Fruit fly (Drosophila melanogaster): Measurements from ENCODE around the gene CG45073.

The CG45073 gene

DNA sequence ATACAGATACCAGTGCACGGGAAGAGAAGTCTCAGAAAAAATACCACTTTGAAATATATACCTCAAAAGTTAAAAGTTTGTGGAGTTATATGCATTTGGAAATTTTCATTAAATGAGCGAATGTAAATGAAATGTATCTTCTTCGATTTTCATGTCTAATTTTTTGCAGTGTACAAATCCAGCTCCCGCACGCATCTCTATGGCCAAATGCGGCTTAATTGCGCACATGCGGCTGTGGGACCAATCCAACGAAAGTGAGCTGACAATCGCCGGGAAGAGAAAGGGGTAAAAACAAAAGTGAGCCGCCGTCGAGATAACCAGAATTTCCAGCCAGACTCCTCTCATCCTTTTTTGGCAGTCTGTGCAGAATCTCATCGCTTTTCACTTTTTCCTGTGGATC is 39.6 kb upstream of the CG45073 start:
- peak; percentile 15 for TF ChIP-seq h (GFP tag; optimal IDR thresholded peaks at IDR 0.05)
- no peak for TF ChIP-seq woc (GFP tag; optimal IDR thresholded peaks at IDR 0.05)
- no peak for TF ChIP-seq Rel (GFP tag; optimal IDR thresholded peaks at IDR 0.05)
- TF ChIP-seq Rel (tag; optimal IDR thresholded peaks at IDR 0.05) = no peak
- no peak for TF ChIP-seq GATAd (GFP tag; optimal IDR thresholded peaks at IDR 0.05)
- no peak for TF ChIP-seq Hr78 (GFP tag; optimal IDR thresholded peaks at IDR 0.05)
- no peak for TF ChIP-seq Sp1 (GFP tag; optimal IDR thresholded peaks at IDR 0.05)
- no peak for TF ChIP-seq Mio (GFP tag; optimal IDR thresholded peaks at IDR 0.05)
- peak; percentile 15 for TF ChIP-seq fru (GFP tag; optimal IDR thresholded peaks at IDR 0.05)
- TF ChIP-seq CG32264 (GFP tag; optimal IDR thresholded peaks at IDR 0.05) = no peak
- TF ChIP-seq Dif (GFP tag; optimal IDR thresholded peaks at IDR 0.05; ENCODE audit: partially characterized antibody) = no peak
- no peak for TF ChIP-seq sv (GFP tag; optimal IDR thresholded peaks at IDR 0.05)
- no peak for TF ChIP-seq usp (GFP tag; optimal IDR thresholded peaks at IDR 0.05)
- no peak for TF ChIP-seq Hr83 (GFP tag; optimal IDR thresholded peaks at IDR 0.05; ENCODE audit: poor library complexity, severe bottlenecking)
- TF ChIP-seq foxo (GFP tag; optimal IDR thresholded peaks at IDR 0.05) = peak in 1 of 2 experiments; percentile 22
- TF ChIP-seq lola (GFP tag; optimal IDR thresholded peaks at IDR 0.05) = no peak
- TF ChIP-seq Myc (optimal IDR thresholded peaks at IDR 0.05) = no peak
- no peak for TF ChIP-seq N (GFP tag; optimal IDR thresholded peaks at IDR 0.05)

DNA sequence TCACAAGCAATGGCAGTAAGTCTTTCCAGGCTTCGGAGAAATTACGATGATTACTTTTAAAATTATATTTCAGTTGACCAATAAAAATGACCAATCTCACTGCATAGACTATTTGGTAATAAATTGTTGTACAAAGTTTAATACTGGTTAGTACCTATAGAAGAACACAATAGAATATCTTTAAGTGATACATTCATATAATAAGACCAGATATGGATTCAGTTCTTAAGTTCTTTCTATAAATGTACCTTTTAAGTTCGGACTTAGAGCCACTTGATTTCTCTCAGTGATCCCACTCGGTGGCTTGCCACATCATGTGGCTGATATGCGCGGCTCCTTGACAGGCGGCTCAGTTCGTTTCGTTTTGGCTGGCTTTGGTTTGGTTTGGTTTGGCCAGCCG is 38.7 kb upstream of the CG45073 start:
- TF ChIP-seq GATAd (GFP tag; optimal IDR thresholded peaks at IDR 0.05) = no peak
- no peak for TF ChIP-seq dmrt93B (GFP tag; optimal IDR thresholded peaks at IDR 0.05)
- no peak for TF ChIP-seq ey (GFP tag; optimal IDR thresholded peaks at IDR 0.05)
- no peak for TF ChIP-seq CrebA (GFP tag; optimal IDR thresholded peaks at IDR 0.05; ENCODE audit: borderline replicate concordance)
- TF ChIP-seq woc (GFP tag; optimal IDR thresholded peaks at IDR 0.05) = no peak
- no peak for TF ChIP-seq N (GFP tag; optimal IDR thresholded peaks at IDR 0.05)
- no peak for TF ChIP-seq fru (GFP tag; optimal IDR thresholded peaks at IDR 0.05)
- no peak for TF ChIP-seq foxo (GFP tag; optimal IDR thresholded peaks at IDR 0.05)
- TF ChIP-seq brk (GFP tag; optimal IDR thresholded peaks at IDR 0.05) = no peak
- TF ChIP-seq Rel (GFP tag; optimal IDR thresholded peaks at IDR 0.05) = no peak
- TF ChIP-seq Rel (tag; optimal IDR thresholded peaks at IDR 0.05) = no peak
- no peak for TF ChIP-seq dsf (GFP tag; optimal IDR thresholded peaks at IDR 0.05; ENCODE audit: borderline replicate concordance)
- TF ChIP-seq HLH106 (tag; optimal IDR thresholded peaks at IDR 0.05) = no peak

dm6 chr3R:30160312-30160942 is 35.9 kb upstream of the CG45073 start, which contains the start of gene CG11498:
CG11498 (minus strand) TSS chr3R:30160473.
- peak; percentile 15 for TF ChIP-seq fru (GFP tag; optimal IDR thresholded peaks at IDR 0.05)
- no peak for TF ChIP-seq Hnf4 (GFP tag; optimal IDR thresholded peaks at IDR 0.05)
- peak; percentile 4 to 32 for TF ChIP-seq dl (GFP tag; optimal IDR thresholded peaks at IDR 0.05; ENCODE audit: insufficient read depth in 1 of 2, partially characterized antibody in 2 of 2)
- TF ChIP-seq Dif (GFP tag; optimal IDR thresholded peaks at IDR 0.05; ENCODE audit: partially characterized antibody) = peak; percentile 44

dm6 chr3R:30153864-30154263 is 29.3 kb upstream of the CG45073 start:
- TF ChIP-seq Myc (optimal IDR thresholded peaks at IDR 0.05) (peak; percentile 34), ey (GFP tag; optimal IDR thresholded peaks at IDR 0.05) (no peak), HLH106 (tag; optimal IDR thresholded peaks at IDR 0.05) (no peak)

DNA sequence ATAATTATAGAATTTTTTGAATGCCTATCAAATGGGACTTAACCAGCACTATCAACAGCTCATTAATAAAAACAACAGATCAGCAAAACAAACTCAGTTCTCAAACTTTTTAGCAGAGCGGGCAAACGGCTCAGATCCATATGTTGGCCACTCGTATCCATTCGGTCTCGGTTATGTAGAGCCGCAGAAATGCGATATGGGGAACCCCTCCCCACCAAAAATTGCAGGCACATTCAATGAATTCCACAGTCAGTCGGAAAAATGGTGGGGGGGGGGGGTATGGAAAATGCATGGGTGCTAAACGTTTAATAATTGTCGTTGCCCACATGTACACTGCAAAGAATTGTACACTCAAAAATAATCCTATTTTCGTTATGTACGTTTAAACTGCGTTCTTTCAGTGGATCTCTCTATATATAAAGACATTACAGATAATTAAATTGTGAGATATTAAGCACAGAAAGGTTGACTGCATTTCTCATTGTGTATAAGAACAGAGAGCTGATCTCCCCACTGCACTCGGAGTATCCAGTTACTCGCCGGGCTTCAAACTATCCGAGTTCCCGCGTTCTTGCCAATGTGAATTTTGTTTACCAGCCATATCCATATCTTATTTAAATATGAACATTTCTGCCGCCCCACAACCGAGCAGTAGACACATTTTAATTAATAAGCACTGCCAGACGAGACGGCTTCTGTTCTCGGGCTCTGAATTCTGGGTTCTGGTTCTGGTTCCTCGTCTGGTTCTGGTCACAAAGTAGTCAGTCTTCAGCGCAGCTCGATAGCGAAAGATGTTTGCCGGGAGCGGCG is 27.0 kb upstream of the CG45073 start, which contains the start of gene CG15529:
TSS of gene CG15529 (plus strand) at position 760 of the 810 bp plus-strand sequence.
- TF ChIP-seq Mio (GFP tag; optimal IDR thresholded peaks at IDR 0.05) (no peak), Hr83 (GFP tag; optimal IDR thresholded peaks at IDR 0.05; ENCODE audit: poor library complexity, severe bottlenecking) (no peak), N (GFP tag; optimal IDR thresholded peaks at IDR 0.05) (no peak), HLH106 (tag; optimal IDR thresholded peaks at IDR 0.05) (peak; percentile 39), pan (optimal IDR thresholded peaks at IDR 0.05) (no peak), h (GFP tag; optimal IDR thresholded peaks at IDR 0.05) (peak; percentile 57), rgr (GFP tag; optimal IDR thresholded peaks at IDR 0.05) (peak; percentile 30), sv (GFP tag; optimal IDR thresholded peaks at IDR 0.05) (no peak), Rel (GFP tag; optimal IDR thresholded peaks at IDR 0.05) (no peak), Rel (tag; optimal IDR thresholded peaks at IDR 0.05) (peak; percentile 11), brk (GFP tag; optimal IDR thresholded peaks at IDR 0.05) (no peak), psq (GFP tag; optimal IDR thresholded peaks at IDR 0.05) (no peak), dmrt93B (GFP tag; optimal IDR thresholded peaks at IDR 0.05) (no peak), ey (GFP tag; optimal IDR thresholded peaks at IDR 0.05) (peak; percentile 26), foxo (GFP tag; optimal IDR thresholded peaks at IDR 0.05) (peak in 1 of 2 experiments; percentile 1), Hr78 (GFP tag; optimal IDR thresholded peaks at IDR 0.05) (no peak), Sp1 (GFP tag; optimal IDR thresholded peaks at IDR 0.05) (no peak)
